Fruit fly (Drosophila melanogaster) whole organism, wandering third instar larva: ENCODE measurements around the gene ArgRS.

Experiments used
- CrebA ChIP-seq: fragments of 200-800 bp; sonication (Bioruptor generic); optimal IDR thresholded peaks from 2 replicates; lab custom pipeline; 2016; ENCODE audit warnings: missing biosample characterization, mild to moderate bottlenecking, missing genetic modification characterization, borderline replicate concordance
- Dfd ChIP-seq: fragments of >200 bp; optimal IDR thresholded peaks from 2 replicates; lab custom pipeline; 2017; ENCODE audit warnings: missing biosample characterization, missing genetic modification characterization
- Dif ChIP-seq: fragments of 200-275, 200-300 bp; sonication (Bioruptor generic); optimal IDR thresholded peaks from 2 replicates; lab custom pipeline; 2018; ENCODE audit warnings: missing biosample characterization, missing genetic modification characterization; ENCODE audit not compliant: partially characterized antibody
- GATAd ChIP-seq: sonication (Bioruptor generic); optimal IDR thresholded peaks from 2 replicates; lab custom pipeline; 2016; ENCODE audit warnings: missing biosample characterization, missing genetic modification characterization
- HLH106 ChIP-seq: fragments of 200-800 bp; optimal IDR thresholded peaks from 3 replicates; lab custom pipeline; 2019; ENCODE audit warnings: missing biosample characterization, mild to moderate bottlenecking, missing genetic modification characterization, moderate library complexity
- Hr78 ChIP-seq: fragments of >200 bp; optimal IDR thresholded peaks from 2 replicates; lab custom pipeline; 2017; ENCODE audit warnings: missing biosample characterization, missing genetic modification characterization
- Jra ChIP-seq: sonication (Bioruptor generic); optimal IDR thresholded peaks from 2 replicates; lab custom pipeline; 2016; ENCODE audit warnings: missing biosample characterization, missing genetic modification characterization
- Mio ChIP-seq: sonication (Bioruptor generic); optimal IDR thresholded peaks from 2 replicates; lab custom pipeline; 2016; ENCODE audit warnings: missing biosample characterization, missing genetic modification characterization
- Myc ChIP-seq: fragments of >200 bp; optimal IDR thresholded peaks from 2 replicates; lab custom pipeline; 2017
- N ChIP-seq: fragments of >200 bp; optimal IDR thresholded peaks from 2 replicates; lab custom pipeline; 2018; ENCODE audit warnings: missing biosample characterization, missing external identifiers, missing genetic modification characterization
- OdsH ChIP-seq: fragments of 200-800 bp; sonication (Bioruptor generic); optimal IDR thresholded peaks from 2 replicates; lab custom pipeline; 2016; ENCODE audit warnings: missing biosample characterization, mild to moderate bottlenecking, missing genetic modification characterization
- Rel ChIP-seq, 2 experiments: fragments of 200-800 bp; sonication (Bioruptor generic) in 1 of 2; optimal IDR thresholded peaks; 2 replicates in 1 of 2; 3 replicates in 1 of 2; lab custom pipeline; 2016 to 2019; ENCODE audit warnings: mild to moderate bottlenecking in 2 of 2, missing biosample characterization in 2 of 2, missing genetic modification characterization in 2 of 2, moderate library complexity in 1 of 2
- Sp1 ChIP-seq: fragments of 200-800 bp; sonication (Bioruptor generic); optimal IDR thresholded peaks from 3 replicates; lab custom pipeline; 2019; ENCODE audit warnings: missing biosample characterization, mild to moderate bottlenecking, missing genetic modification characterization, moderate library complexity
- Vsx2 ChIP-seq: fragments of 200-300, 225-300 bp; sonication (Bioruptor generic); optimal IDR thresholded peaks from 2 replicates; lab custom pipeline; 2018; ENCODE audit warnings: missing biosample characterization, missing genetic modification characterization; ENCODE audit not compliant: partially characterized antibody
- br ChIP-seq: fragments of 200-800 bp; sonication (Bioruptor generic); optimal IDR thresholded peaks from 2 replicates; lab custom pipeline; 2016; ENCODE audit warnings: missing biosample characterization, missing genetic modification characterization
- brk ChIP-seq: fragments of 200-800 bp; sonication (Bioruptor generic); optimal IDR thresholded peaks from 2 replicates; lab custom pipeline; 2016; ENCODE audit warnings: missing biosample characterization, mild to moderate bottlenecking, missing genetic modification characterization
- dl ChIP-seq, 2 experiments: fragments of 175-275, 200-275 bp in 1 of 2; fragments of 200-275 bp in 1 of 2; sonication (Bioruptor generic); optimal IDR thresholded peaks; lab custom pipeline; 2018; ENCODE audit warnings: mild to moderate bottlenecking in 2 of 2, missing biosample characterization in 2 of 2, missing genetic modification characterization in 2 of 2, moderate library complexity in 2 of 2; ENCODE audit not compliant: partially characterized antibody in 2 of 2, insufficient read depth in 1 of 2
- dmrt93B ChIP-seq: fragments of 200-800 bp; sonication (Bioruptor generic); optimal IDR thresholded peaks from 2 replicates; lab custom pipeline; 2018; ENCODE audit warnings: missing biosample characterization, mild to moderate bottlenecking, missing genetic modification characterization
- dsf ChIP-seq: sonication (Bioruptor generic); optimal IDR thresholded peaks from 2 replicates; lab custom pipeline; 2016; ENCODE audit warnings: missing biosample characterization, missing genetic modification characterization, borderline replicate concordance
- ey ChIP-seq: fragments of 200-800 bp; sonication (Bioruptor generic); optimal IDR thresholded peaks from 2 replicates; lab custom pipeline; 2016; ENCODE audit warnings: missing biosample characterization, missing genetic modification characterization
- fru ChIP-seq: fragments of 200-800 bp; sonication (Bioruptor generic); optimal IDR thresholded peaks from 3 replicates; lab custom pipeline; 2016; ENCODE audit warnings: missing biosample characterization, mild to moderate bottlenecking, missing genetic modification characterization
- jim ChIP-seq: fragments of 175-275, 200-325 bp; sonication (Bioruptor generic); optimal IDR thresholded peaks from 2 replicates; lab custom pipeline; 2016; ENCODE audit warnings: missing biosample characterization, mild to moderate bottlenecking, missing genetic modification characterization
- pan ChIP-seq: fragments of >200 bp; optimal IDR thresholded peaks from 2 replicates; lab custom pipeline; 2017
- psq ChIP-seq: fragments of 200-800 bp; sonication (Bioruptor generic); optimal IDR thresholded peaks from 3 replicates; lab custom pipeline; 2017; ENCODE audit warnings: missing biosample characterization, mild to moderate bottlenecking, missing genetic modification characterization, moderate library complexity
- sage ChIP-seq: fragments of 200-800 bp; sonication (Bioruptor generic); optimal IDR thresholded peaks from 2 replicates; lab custom pipeline; 2016; ENCODE audit warnings: missing biosample characterization, mild to moderate bottlenecking, missing genetic modification characterization
- sv ChIP-seq: fragments of 200-800 bp; sonication (Bioruptor generic); optimal IDR thresholded peaks from 3 replicates; lab custom pipeline; 2016; ENCODE audit warnings: missing biosample characterization, missing genetic modification characterization
- usp ChIP-seq: fragments of >200 bp; optimal IDR thresholded peaks from 2 replicates; lab custom pipeline; 2017; ENCODE audit warnings: missing biosample characterization, missing genetic modification characterization
- woc ChIP-seq: sonication (Bioruptor generic); optimal IDR thresholded peaks from 2 replicates; lab custom pipeline; 2016; ENCODE audit warnings: missing biosample characterization, mild to moderate bottlenecking, missing genetic modification characterization

ArgRS gene

DNA sequence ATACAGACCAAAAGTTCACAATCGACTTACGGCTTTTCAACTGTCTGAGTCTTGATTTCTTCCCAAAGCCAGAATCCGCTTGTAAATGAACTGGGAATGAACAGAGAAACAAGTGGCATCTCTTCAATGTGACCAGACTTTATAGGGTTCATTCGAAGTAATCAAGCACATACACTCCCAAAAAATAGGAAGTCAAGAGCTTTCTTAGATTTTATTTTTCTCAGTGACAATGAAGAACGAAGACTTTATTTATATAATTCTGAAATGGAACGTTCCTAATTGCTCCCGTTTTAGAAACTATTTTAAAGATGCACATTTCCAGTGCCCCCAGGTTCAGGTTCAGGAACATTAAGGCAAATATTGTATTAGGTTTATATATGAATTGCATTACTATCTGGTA, 36.0 kb downstream of the ArgRS start:
- no peak for TF ChIP-seq Sp1
- TF ChIP-seq Hr78 (GFP tag; lab: Kevin White, UChicago), result no peak
- no peak for TF ChIP-seq OdsH (GFP tag; lab: Kevin White, UChicago)
- no peak for TF ChIP-seq Dif (GFP tag; lab: Kevin White, UChicago)
- no peak for TF ChIP-seq Mio (GFP tag; lab: Kevin White, UChicago)
- TF ChIP-seq sage, result no peak
- TF ChIP-seq HLH106 (tag; lab: Kevin White, UChicago), result no peak

DNA sequence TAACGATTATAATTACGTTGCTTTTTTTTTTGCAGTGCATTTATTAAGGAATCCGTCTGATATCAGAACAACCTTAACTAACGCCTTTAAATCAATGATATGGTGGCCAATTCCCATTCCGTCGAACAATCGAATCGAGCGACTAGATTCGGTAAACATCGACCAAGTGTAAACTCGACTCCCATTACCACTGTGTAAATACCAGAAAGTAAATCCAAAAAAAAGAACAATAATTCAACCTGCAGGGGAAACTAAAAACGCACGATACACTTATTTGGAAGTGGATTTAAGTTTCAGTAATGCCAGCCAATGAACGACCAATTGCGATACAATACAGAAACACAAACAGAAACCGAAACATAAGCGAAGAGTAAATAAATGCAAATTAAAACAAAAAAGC, 38.4 kb downstream of the ArgRS start:
- TF ChIP-seq Hr78 (GFP tag; lab: Kevin White, UChicago) (no peak), sage (no peak), Vsx2 (GFP tag; lab: Kevin White, UChicago) (no peak), Jra (GFP tag; lab: Kevin White, UChicago) (no peak), Myc (lab: Kevin White, UChicago) (no peak), dl (GFP tag; optimal IDR thresholded peaks at IDR 0.05; lab: Kevin White, UChicago; ENCODE audit: insufficient read depth in 1 of 2, partially characterized antibody in 2 of 2) (no peak), fru (GFP tag; lab: Kevin White, UChicago) (no peak), Sp1 (no peak), sv (no peak), N (no peak), psq (no peak), CrebA (GFP tag; lab: Kevin White, UChicago) (no peak), Rel (GFP tag; optimal IDR thresholded peaks at IDR 0.05; lab: Kevin White, UChicago) (no peak), Rel (tag; optimal IDR thresholded peaks at IDR 0.05; lab: Kevin White, UChicago) (no peak), dmrt93B (no peak)

dm6 chrX:15804790-15805189, 39.2 kb downstream of the ArgRS start:
- TF ChIP-seq Vsx2 (GFP tag; lab: Kevin White, UChicago), result no peak
- no peak for TF ChIP-seq N
- no peak for TF ChIP-seq Mio (GFP tag; lab: Kevin White, UChicago)
- TF ChIP-seq GATAd (GFP tag; lab: Kevin White, UChicago), result no peak
- TF ChIP-seq sv, result no peak
- TF ChIP-seq dmrt93B, result no peak
- no peak for TF ChIP-seq dsf (GFP tag; lab: Kevin White, UChicago)
- no peak for TF ChIP-seq CrebA (GFP tag; lab: Kevin White, UChicago)
- TF ChIP-seq jim (GFP tag; lab: Kevin White, UChicago), result no peak
- no peak for TF ChIP-seq ey (GFP tag; lab: Kevin White, UChicago)
- TF ChIP-seq HLH106 (tag; lab: Kevin White, UChicago), result no peak
- TF ChIP-seq pan (lab: Kevin White, UChicago), result no peak
- TF ChIP-seq usp (GFP tag; lab: Kevin White, UChicago), result no peak
- no peak for TF ChIP-seq Dif (GFP tag; lab: Kevin White, UChicago)
- no peak for TF ChIP-seq woc
- TF ChIP-seq Myc (lab: Kevin White, UChicago), result no peak

- TF ChIP-seq pan (lab: Kevin White, UChicago) (no peak), sage (peak; percentile 51), Dif (GFP tag; lab: Kevin White, UChicago) (peak; percentile 47), Hr78 (GFP tag; lab: Kevin White, UChicago) (no peak), woc (peak; percentile 4), Rel (GFP tag; optimal IDR thresholded peaks at IDR 0.05; lab: Kevin White, UChicago) (peak; percentile 33), Rel (tag; optimal IDR thresholded peaks at IDR 0.05; lab: Kevin White, UChicago) (no peak), Dfd (GFP tag; lab: Kevin White, UChicago) (no peak), br (GFP tag; lab: Kevin White, UChicago) (no peak), dl (GFP tag; optimal IDR thresholded peaks at IDR 0.05; lab: Kevin White, UChicago; ENCODE audit: insufficient read depth in 1 of 2, partially characterized antibody in 2 of 2) (peak in 1 of 2 experiments; percentile 24), brk (GFP tag; lab: Kevin White, UChicago) (peak; percentile 58), usp (GFP tag; lab: Kevin White, UChicago) (no peak), OdsH (GFP tag; lab: Kevin White, UChicago) (no peak), fru (GFP tag; lab: Kevin White, UChicago) (peak; percentile 40)
Measured at dm6 chrX:15803764-15804563, 40.0 kb downstream of the ArgRS start, which contains the start of the genes PGRP-LE and sd. Gene PGRP-LE (minus strand): TSS chrX:15803880. Gene sd (plus strand): TSS chrX:15804370.
